Fruit fly (Drosophila melanogaster) whole organism, embryonic: ENCODE data around the gene CG33181.

ENCODE experiments used
- Awh ChIP-seq: fragments of 200-800 bp; sonication (Bioruptor generic); IDR thresholded peaks from 2 replicates; pipeline ENCODE4, ENCODE4 v1.3.6; 2022; ENCODE audit warnings: missing biosample characterization, missing genetic modification characterization
- C15 ChIP-seq: fragments of 200-800 bp; sonication (Bioruptor generic); IDR thresholded peaks from 3 replicates; pipeline ENCODE4 v1.3.6; 2022; ENCODE audit warnings: missing biosample characterization, missing genetic modification characterization
- CG10462 ChIP-seq: fragments of 200-800 bp; sonication (Bioruptor generic); optimal IDR thresholded peaks from 2 replicates; lab custom pipeline; 2016; ENCODE audit warnings: missing biosample characterization, missing genetic modification characterization
- CG12391 ChIP-seq: fragments of 200-800 bp; sonication (Bioruptor generic); optimal IDR thresholded peaks from 3 replicates; lab custom pipeline; 2018; ENCODE audit warnings: missing biosample characterization, mild to moderate bottlenecking, missing genetic modification characterization, moderate library complexity
- CG13775 ChIP-seq: fragments of 200-800 bp; sonication (Bioruptor generic); optimal IDR thresholded peaks from 3 replicates; lab custom pipeline; 2017; ENCODE audit warnings: missing biosample characterization, mild to moderate bottlenecking, missing genetic modification characterization
- CG14667 ChIP-seq: fragments of 200-800 bp; sonication (Bioruptor generic); IDR thresholded peaks from 2 replicates; pipeline ENCODE4 v1.3.6; 2022; ENCODE audit warnings: missing biosample characterization, missing genetic modification characterization
- CG14965 ChIP-seq: fragments of 200-800 bp; sonication (Bioruptor generic); optimal IDR thresholded peaks from 2 replicates; lab custom pipeline; 2016; ENCODE audit warnings: missing biosample characterization, missing genetic modification characterization, borderline replicate concordance
- CG17359 ChIP-seq: fragments of 200-800 bp; sonication (Bioruptor generic); optimal IDR thresholded peaks from 3 replicates; lab custom pipeline; 2018; ENCODE audit warnings: missing biosample characterization, mild to moderate bottlenecking, missing genetic modification characterization, moderate library complexity
- CG3065 ChIP-seq: fragments of 200-800 bp; sonication (Bioruptor generic); optimal IDR thresholded peaks from 2 replicates; lab custom pipeline; 2016; ENCODE audit warnings: missing biosample characterization, missing genetic modification characterization
- CG31441 ChIP-seq: fragments of 200-800 bp; sonication (Bioruptor generic); IDR thresholded peaks from 2 replicates; pipeline ENCODE4 v1.3.6; 2022; ENCODE audit warnings: missing biosample characterization, missing genetic modification characterization
- CG32772 ChIP-seq: fragments of 200-800 bp; sonication (Bioruptor generic); IDR thresholded peaks from 2 replicates; pipeline ENCODE4 v1.3.6; 2022; ENCODE audit warnings: missing biosample characterization, missing genetic modification characterization
- CG34224 ChIP-seq: fragments of 200-800 bp; sonication (Bioruptor generic); IDR thresholded peaks from 3 replicates; pipeline ENCODE4 v1.3.6; 2022; ENCODE audit warnings: missing biosample characterization, missing genetic modification characterization; ENCODE audit not compliant: partially characterized antibody
- CG7745 ChIP-seq: fragments of 200-800 bp; sonication (Bioruptor generic); optimal IDR thresholded peaks from 2 replicates; lab custom pipeline; 2018; ENCODE audit warnings: missing biosample characterization, mild to moderate bottlenecking, missing genetic modification characterization, moderate library complexity
- CG8944 ChIP-seq: fragments of 200-800 bp; sonication (Bioruptor generic); optimal IDR thresholded peaks from 3 replicates; lab custom pipeline; 2016; ENCODE audit warnings: missing biosample characterization, missing genetic modification characterization
- CG9727 ChIP-seq: fragments of 200-800 bp; sonication (Bioruptor generic); optimal IDR thresholded peaks from 3 replicates; lab custom pipeline; 2017; ENCODE audit warnings: missing biosample characterization, mild to moderate bottlenecking, missing genetic modification characterization
- Dp ChIP-seq: fragments of 200-800 bp; sonication (Bioruptor generic); optimal IDR thresholded peaks from 2 replicates; lab custom pipeline; 2018; ENCODE audit warnings: missing biosample characterization, mild to moderate bottlenecking, missing genetic modification characterization, moderate library complexity
- Dref ChIP-seq: fragments of 200-800 bp; sonication (Bioruptor generic); IDR thresholded peaks from 2 replicates; pipeline ENCODE4 v1.3.6; 2022; ENCODE audit warnings: missing biosample characterization, missing genetic modification characterization
- GATAe ChIP-seq: fragments of 200-800 bp; sonication (Bioruptor generic); conservative IDR thresholded peaks from 2 replicates; pipeline ENCODE4 v1.3.6; 2022; ENCODE audit warnings: missing biosample characterization, missing genetic modification characterization
- H15 ChIP-seq: fragments of 200-800 bp; sonication (Bioruptor generic); IDR thresholded peaks from 3 replicates; pipeline ENCODE4 v1.3.6; 2022; ENCODE audit warnings: missing biosample characterization, missing genetic modification characterization
- HmgZ ChIP-seq: fragments of 200-800 bp; sonication (Bioruptor generic); optimal IDR thresholded peaks from 2 replicates; lab custom pipeline; 2018; ENCODE audit warnings: missing biosample characterization, mild to moderate bottlenecking, missing genetic modification characterization
- Hmr ChIP-seq: fragments of 200-800 bp; sonication (Bioruptor generic); optimal IDR thresholded peaks from 3 replicates; lab custom pipeline; 2017; ENCODE audit warnings: mild to moderate bottlenecking, missing biosample characterization, missing genetic modification reagents, missing genetic modification characterization
- Mes4 ChIP-seq: fragments of 200-800 bp; sonication (Bioruptor generic); optimal IDR thresholded peaks from 2 replicates; lab custom pipeline; 2016; ENCODE audit warnings: missing biosample characterization, missing genetic modification characterization
- Optix ChIP-seq: fragments of 200-800 bp; sonication (Bioruptor generic); IDR thresholded peaks from 3 replicates; pipeline ENCODE4 v1.3.6; 2022; ENCODE audit warnings: missing biosample characterization, missing genetic modification characterization
- aop ChIP-seq: fragments of 200-800 bp; sonication (Bioruptor generic); IDR thresholded peaks from 2 replicates; pipeline ENCODE4 v1.3.6; 2022; ENCODE audit warnings: missing biosample characterization, missing genetic modification characterization
- crol ChIP-seq: fragments of 200-800 bp; sonication (Bioruptor generic); IDR thresholded peaks from 2 replicates; pipeline ENCODE4 v1.3.6; 2022; ENCODE audit warnings: missing biosample characterization, missing genetic modification characterization
- dm ChIP-seq: fragments of 200-800 bp; sonication (Bioruptor generic); optimal IDR thresholded peaks from 3 replicates; lab custom pipeline; 2016; ENCODE audit warnings: missing biosample characterization, missing genetic modification characterization
- fru ChIP-seq: fragments of >200 bp; optimal IDR thresholded peaks from 2 replicates; lab custom pipeline; 2017
- gro ChIP-seq: fragments of 200-800 bp; sonication (Bioruptor generic); optimal IDR thresholded peaks from 2 replicates; lab custom pipeline; 2016; ENCODE audit warnings: missing biosample characterization, missing genetic modification characterization
- gt ChIP-seq: fragments of 200-800 bp; sonication (Bioruptor generic); IDR thresholded peaks from 2 replicates; pipeline ENCODE4 v1.3.6; 2022; ENCODE audit warnings: missing biosample characterization, missing genetic modification characterization
- ind ChIP-seq: fragments of 200-800 bp; sonication (Bioruptor generic); optimal IDR thresholded peaks from 3 replicates; lab custom pipeline; 2016; ENCODE audit warnings: missing biosample characterization, missing genetic modification characterization
- lbe ChIP-seq: fragments of 200-800 bp; sonication (Bioruptor generic); optimal IDR thresholded peaks from 2 replicates; lab custom pipeline; 2016; ENCODE audit warnings: missing biosample characterization, mild to moderate bottlenecking, missing genetic modification characterization
- maf-S ChIP-seq: fragments of 200-800 bp; sonication (Bioruptor generic); optimal IDR thresholded peaks from 2 replicates; lab custom pipeline; 2016; ENCODE audit warnings: missing biosample characterization, missing genetic modification characterization
- mam ChIP-seq: fragments of 200-800 bp; sonication (Bioruptor generic); optimal IDR thresholded peaks from 3 replicates; lab custom pipeline; 2016; ENCODE audit warnings: missing biosample characterization, missing genetic modification characterization
- row ChIP-seq: fragments of 200-800 bp; sonication (Bioruptor generic); IDR thresholded peaks from 3 replicates; pipeline ENCODE4 v1.3.6; 2022; ENCODE audit warnings: missing biosample characterization, missing genetic modification characterization
- sima ChIP-seq: fragments of 200-800 bp; sonication (Bioruptor generic); optimal IDR thresholded peaks from 2 replicates; lab custom pipeline; 2016; ENCODE audit warnings: missing biosample characterization, missing genetic modification characterization
- vnd ChIP-seq: fragments of 200-800 bp; sonication (Bioruptor generic); IDR thresholded peaks from 3 replicates; pipeline ENCODE4 v1.3.6; 2022; ENCODE audit warnings: missing biosample characterization, missing genetic modification characterization; ENCODE audit not compliant: partially characterized antibody
- zen2 ChIP-seq: fragments of 200-800 bp; sonication (Bioruptor generic); IDR thresholded peaks from 3 replicates; pipeline ENCODE4 v1.3.6; 2022; ENCODE audit warnings: missing biosample characterization, missing genetic modification characterization; ENCODE audit not compliant: partially characterized antibody

CG33181 gene

DNA sequence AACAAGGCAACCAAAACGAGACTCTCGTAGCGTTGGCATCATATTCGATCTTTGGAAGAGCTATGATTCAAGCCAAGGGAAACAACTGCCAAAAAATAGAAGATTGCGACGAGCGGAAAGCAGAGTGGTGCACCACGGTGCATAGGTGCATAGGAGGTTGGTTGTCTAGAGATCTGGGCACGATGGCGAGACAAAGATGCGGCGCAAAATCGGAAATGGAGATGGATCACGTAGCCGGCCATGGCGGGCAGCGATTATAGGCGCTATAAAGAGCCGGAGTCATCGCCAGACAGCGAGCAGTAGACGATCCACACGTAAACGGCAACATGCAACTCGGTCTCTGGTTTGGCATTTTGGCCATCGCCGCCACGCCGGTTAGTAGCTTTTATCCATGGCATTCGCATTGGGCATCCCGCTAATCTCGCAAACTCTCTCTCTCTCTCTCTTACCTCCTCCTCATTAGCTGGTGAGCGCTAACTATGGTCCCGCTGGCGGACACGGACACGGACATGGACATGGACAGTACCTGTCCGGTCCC is 10.0 kb upstream of the CG33181 start, which contains the start of gene Cp36:
Gene Cp36 (plus strand): TSS at position 289 of the 538 bp plus-strand sequence.
- TF ChIP-seq fru (lab: Kevin White, UChicago) (no peak), CG8944 (GFP tag; lab: Kevin White, UChicago) (no peak), Dref (GFP tag; lab: Robert Waterston, UW) (no peak), crol (GFP tag; lab: Robert Waterston, UW) (no peak), aop (GFP tag; lab: Robert Waterston, UW) (no peak), lbe (GFP tag; lab: Kevin White, UChicago) (no peak), GATAe (GFP tag; lab: Robert Waterston, UW) (no peak), gro (GFP tag; lab: Kevin White, UChicago) (no peak)

DNA sequence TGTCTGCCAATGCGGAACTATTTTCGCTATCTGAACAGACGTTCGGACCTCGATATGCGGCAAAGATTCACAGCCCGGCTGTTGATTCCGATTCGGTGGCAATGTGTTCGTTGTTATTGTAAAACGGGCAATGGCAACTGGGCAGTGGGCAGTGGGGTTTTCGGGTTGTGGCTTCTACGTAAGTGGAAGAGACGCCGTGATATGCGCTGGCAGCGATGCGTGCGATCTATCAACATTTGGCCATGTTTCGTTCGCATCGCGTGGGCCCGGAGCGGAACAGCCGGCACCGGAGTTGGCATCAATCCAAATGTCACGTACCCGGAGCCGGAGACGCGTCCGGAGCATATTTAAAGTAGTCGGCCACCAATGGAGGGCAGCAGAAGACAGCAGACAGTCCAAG is 7.7 kb upstream of the CG33181 start, which contains the start of gene Cp38:
Gene Cp38 (plus strand): TSS at position 376 of the 400 bp plus-strand sequence.
- TF ChIP-seq CG32772 (GFP tag; lab: Robert Waterston, UW) (no peak), ind (GFP tag; lab: Kevin White, UChicago) (no peak), CG14667 (GFP tag; lab: Robert Waterston, UW) (0 out of 2 replicates have a peak, but pooled peaks have one; percentile 5)
- TF ChIP-seq, all 482 proteins: peak for 1

- TF ChIP-seq gt (GFP tag; lab: Robert Waterston, UW), result no peak
- no peak for TF ChIP-seq CG17359 (tag; lab: Kevin White, UChicago)
- no peak for TF ChIP-seq row (GFP tag; lab: Robert Waterston, UW)
- TF ChIP-seq Dp, result no peak
- no peak for TF ChIP-seq Awh (GFP tag; lab: Robert Waterston, UW)
- TF ChIP-seq CG34224 (GFP tag; lab: Robert Waterston, UW), result no peak
- no peak for TF ChIP-seq zen2 (GFP tag; lab: Robert Waterston, UW)
- TF ChIP-seq C15 (GFP tag; lab: Robert Waterston, UW), result no peak
- no peak for TF ChIP-seq CG12391
- TF ChIP-seq Hmr (GFP tag; lab: Kevin White, UChicago), result no peak
Observed at dm6 chrX:8483671-8484070, 5.5 kb upstream of the CG33181 start, which contains the start of gene CG33223. TSS of gene CG33223 (minus strand) at chrX:8483885.

- TF ChIP-seq CG13775, result no peak
- no peak for TF ChIP-seq sima (GFP tag; lab: Kevin White, UChicago)
- no peak for TF ChIP-seq CG7745 (tag; lab: Kevin White, UChicago)
- TF ChIP-seq CG31441 (GFP tag; lab: Robert Waterston, UW), result no peak
- TF ChIP-seq HmgZ (tag; lab: Kevin White, UChicago), result no peak
- no peak for TF ChIP-seq mam (GFP tag; lab: Kevin White, UChicago)
- no peak for TF ChIP-seq CG14965 (GFP tag; lab: Kevin White, UChicago)
- TF ChIP-seq Optix (GFP tag; lab: Robert Waterston, UW), result no peak
- no peak for TF ChIP-seq dm (GFP tag; lab: Kevin White, UChicago)
- no peak for TF ChIP-seq Mes4 (GFP tag; lab: Kevin White, UChicago)
- no peak for TF ChIP-seq H15 (GFP tag; lab: Robert Waterston, UW)
- no peak for TF ChIP-seq CG10462
- no peak for TF ChIP-seq maf-S (GFP tag; lab: Kevin White, UChicago)
- TF ChIP-seq CG3065, result no peak
- TF ChIP-seq vnd, result no peak
- no peak for TF ChIP-seq CG9727 (GFP tag; lab: Kevin White, UChicago)
Observed at dm6 chrX:8484778-8485177, 4.4 kb upstream of the CG33181 start.
